Fruit fly (Drosophila melanogaster): ENCODE data around the gene Ir94c.
A peak's percentile ranks its signal among the peaks of the same experiment; 100 is the strongest.

Gene Ir94c

DNA sequence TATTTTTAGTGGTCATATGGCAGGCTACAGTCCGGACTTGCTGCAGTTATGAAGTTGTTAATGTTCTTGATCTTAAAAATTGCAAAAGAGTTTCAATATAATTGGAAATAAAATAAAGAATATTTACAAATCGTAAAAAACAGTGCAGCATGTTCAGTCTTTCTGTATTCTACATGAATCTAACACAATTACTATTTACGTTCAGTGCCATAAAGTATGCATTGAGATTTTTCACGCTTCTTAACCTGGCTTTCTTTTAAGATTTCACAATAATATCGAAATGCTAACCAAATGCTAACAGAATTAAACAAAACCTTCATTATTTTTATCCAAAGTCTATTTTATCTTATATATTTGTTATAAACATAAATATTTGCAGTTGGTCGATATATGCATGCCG lies 46.7 kb downstream of the Ir94c start:
- TF ChIP-seq CTCF (GFP tag; optimal IDR thresholded peaks at IDR 0.05) (peak; percentile 53), stwl (tag; optimal IDR thresholded peaks at IDR 0.05) (peak; percentile 85), Mes4 (GFP tag; optimal IDR thresholded peaks at IDR 0.05) (no peak), sens (GFP tag) (no peak), CG2199 (GFP tag; IDR thresholded peaks at IDR 0.05) (peak; percentile 88)

DNA sequence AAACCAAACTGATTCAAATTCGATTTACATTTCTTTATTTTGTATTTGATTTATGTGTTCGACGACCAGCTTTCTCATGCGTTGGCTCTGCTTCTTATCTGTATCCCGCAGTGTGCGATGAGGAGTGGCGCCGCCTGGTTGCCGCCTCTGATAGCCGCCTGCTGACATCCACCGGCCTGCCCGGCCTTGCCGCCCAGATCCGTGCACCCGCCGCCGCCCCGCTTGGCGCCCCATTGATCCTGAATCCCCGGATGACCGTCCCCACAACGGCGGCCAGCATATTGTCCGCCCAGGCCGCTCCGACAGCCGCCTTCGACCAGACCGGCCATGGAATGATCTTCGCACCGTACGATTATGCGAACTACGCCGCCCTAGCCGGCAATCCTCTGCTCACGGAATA lies 47.6 kb downstream of the Ir94c start:
- 0 out of 3 replicates have a peak, but pooled peaks have one; percentile 11 for TF ChIP-seq z (GFP tag; IDR thresholded peaks at IDR 0.05)
- 0 out of 3 replicates have a peak, but pooled peaks have one; percentile 28 for TF ChIP-seq zfh1 (GFP tag; IDR thresholded peaks at IDR 0.05)
- no peak for TF ChIP-seq CG17612 (GFP tag; IDR thresholded peaks at IDR 0.05)
- TF ChIP-seq ato (GFP tag; IDR thresholded peaks at IDR 0.05; ENCODE audit: partially characterized antibody) = 0 out of 2 replicates have a peak, but pooled peaks have one; percentile 6
- peak; percentile 57 for TF ChIP-seq Hr39 (optimal IDR thresholded peaks at IDR 0.05)
- peak; percentile 11 for TF ChIP-seq Ets65A (GFP tag)
- no peak for TF ChIP-seq gsb (GFP tag; IDR thresholded peaks at IDR 0.05)
- no peak for TF ChIP-seq Nf-YC (tag; optimal IDR thresholded peaks at IDR 0.05)

All from whole organism, embryonic.